Fruit fly (Drosophila melanogaster) whole organism, embryonic: Measurements from ENCODE around the gene CG14868.
A peak's percentile ranks its signal among the peaks of the same experiment; 100 is the strongest.

ENCODE experiments used
- Ada2b ChIP-seq: fragments of 200-800 bp; sonication (Bioruptor generic); IDR thresholded peaks from 2 replicates; pipeline ENCODE4 v1.3.6; 2022; ENCODE audit warnings: missing biosample characterization, missing genetic modification characterization
- B-H2 ChIP-seq: fragments of 200-800 bp; sonication (Bioruptor generic); optimal IDR thresholded peaks from 2 replicates; lab custom pipeline; 2018; ENCODE audit warnings: missing biosample characterization, mild to moderate bottlenecking, missing genetic modification characterization
- BtbVII ChIP-seq: fragments of 200-800 bp; sonication (Bioruptor generic); optimal IDR thresholded peaks from 3 replicates; lab custom pipeline; 2017; ENCODE audit warnings: missing biosample characterization, mild to moderate bottlenecking, missing genetic modification characterization
- CG10274 ChIP-seq: fragments of 200-800 bp; sonication (Bioruptor generic); optimal IDR thresholded peaks from 3 replicates; lab custom pipeline; 2017; ENCODE audit warnings: missing biosample characterization, mild to moderate bottlenecking, missing genetic modification characterization
- CG10366 ChIP-seq: fragments of 200-800 bp; sonication (Bioruptor generic); IDR thresholded peaks from 2 replicates; pipeline ENCODE4 v1.3.6; 2022; ENCODE audit warnings: missing biosample characterization, missing genetic modification characterization
- CG11398 ChIP-seq: fragments of 200-800 bp; sonication (Bioruptor generic); optimal IDR thresholded peaks from 2 replicates; lab custom pipeline; 2016; ENCODE audit warnings: missing biosample characterization, missing genetic modification characterization
- CG11560 ChIP-seq: fragments of 200-800 bp; sonication (Bioruptor generic); IDR thresholded peaks from 3 replicates; pipeline ENCODE4 v1.3.6; 2022; ENCODE audit warnings: missing biosample characterization, missing genetic modification characterization
- CG14441 ChIP-seq: fragments of 200-800 bp; sonication (Bioruptor generic); IDR thresholded peaks from 2 replicates; pipeline ENCODE4 v1.3.6; 2022; ENCODE audit warnings: missing biosample characterization, missing genetic modification characterization
- CG15011 ChIP-seq: fragments of 200-800 bp; sonication (Bioruptor generic); optimal IDR thresholded peaks from 3 replicates; lab custom pipeline; 2018; ENCODE audit warnings: missing biosample characterization, mild to moderate bottlenecking, missing genetic modification characterization
- CG15269 ChIP-seq: fragments of 200-800 bp; sonication (Bioruptor generic); optimal IDR thresholded peaks from 2 replicates; lab custom pipeline; 2018; ENCODE audit warnings: missing biosample characterization, mild to moderate bottlenecking, missing genetic modification characterization, moderate library complexity
- CG17328 ChIP-seq: fragments of 200-800 bp; sonication (Bioruptor generic); IDR thresholded peaks from 2 replicates; pipeline ENCODE4 v1.3.6; 2022; ENCODE audit warnings: missing biosample characterization, missing genetic modification characterization
- CG17802 ChIP-seq: fragments of 200-800 bp; sonication (Bioruptor generic); optimal IDR thresholded peaks from 2 replicates; lab custom pipeline; 2018; ENCODE audit warnings: missing biosample characterization, mild to moderate bottlenecking, missing genetic modification characterization, moderate library complexity
- CG17912 ChIP-seq: fragments of 200-800 bp; sonication (Bioruptor generic); optimal IDR thresholded peaks from 2 replicates; lab custom pipeline; 2018; ENCODE audit warnings: missing biosample characterization, mild to moderate bottlenecking, missing genetic modification characterization
- CG31388 ChIP-seq: fragments of 200-800 bp; sonication (Bioruptor generic); optimal IDR thresholded peaks from 2 replicates; lab custom pipeline; 2016; ENCODE audit warnings: missing biosample characterization, missing genetic modification characterization
- CG31441 ChIP-seq: fragments of 200-800 bp; sonication (Bioruptor generic); IDR thresholded peaks from 2 replicates; pipeline ENCODE4 v1.3.6; 2022; ENCODE audit warnings: missing biosample characterization, missing genetic modification characterization
- CG3407 ChIP-seq: fragments of 200-800 bp; sonication (Bioruptor generic); optimal IDR thresholded peaks from 2 replicates; lab custom pipeline; 2018; ENCODE audit warnings: missing biosample characterization, mild to moderate bottlenecking, missing genetic modification characterization
- CG3726 ChIP-seq: fragments of 200-800 bp; sonication (Bioruptor generic); IDR thresholded peaks from 3 replicates; pipeline ENCODE4, ENCODE4 v1.3.6; 2022; ENCODE audit warnings: missing biosample characterization, missing genetic modification characterization
- CG3838 ChIP-seq: fragments of 200-800 bp; sonication (Bioruptor generic); optimal IDR thresholded peaks from 3 replicates; lab custom pipeline; 2016; ENCODE audit warnings: missing biosample characterization, missing genetic modification characterization
- CG4820 ChIP-seq: fragments of 200-800 bp; sonication (Bioruptor generic); optimal IDR thresholded peaks from 3 replicates; lab custom pipeline; 2016; ENCODE audit warnings: missing biosample characterization, missing genetic modification characterization
- CG5953 ChIP-seq: fragments of 200-800 bp; sonication (Bioruptor generic); IDR thresholded peaks from 2 replicates; pipeline ENCODE4 v1.3.6; 2022; ENCODE audit warnings: missing biosample characterization, missing genetic modification characterization
- CG7372 ChIP-seq: fragments of 200-800 bp; sonication (Bioruptor generic); IDR thresholded peaks from 2 replicates; pipeline ENCODE4 v1.3.6; 2022; ENCODE audit warnings: missing biosample characterization, missing genetic modification characterization
- CG7786 ChIP-seq: fragments of 200-800 bp; sonication (Bioruptor generic); optimal IDR thresholded peaks from 2 replicates; lab custom pipeline; 2016; ENCODE audit warnings: missing biosample characterization, missing genetic modification characterization
- D19A ChIP-seq: fragments of 200-800 bp; optimal IDR thresholded peaks from 3 replicates; lab custom pipeline; 2019; ENCODE audit warnings: missing biosample characterization, mild to moderate bottlenecking, missing genetic modification characterization, moderate library complexity
- Dip2 ChIP-seq: fragments of 200-800 bp; sonication (Bioruptor generic); IDR thresholded peaks from 2 replicates; pipeline ENCODE4 v1.3.6; 2022; ENCODE audit warnings: missing biosample characterization, missing genetic modification characterization
- Dp ChIP-seq: fragments of 200-800 bp; sonication (Bioruptor generic); optimal IDR thresholded peaks from 2 replicates; lab custom pipeline; 2018; ENCODE audit warnings: missing biosample characterization, mild to moderate bottlenecking, missing genetic modification characterization, moderate library complexity
- Gsc ChIP-seq: fragments of 200-800 bp; sonication (Bioruptor generic); IDR thresholded peaks from 2 replicates; pipeline ENCODE4 v1.3.6; 2022; ENCODE audit warnings: missing biosample characterization, missing genetic modification characterization
- HHEX ChIP-seq: fragments of 200-800 bp; sonication (Bioruptor generic); optimal IDR thresholded peaks from 3 replicates; lab custom pipeline; 2017; ENCODE audit warnings: missing biosample characterization, mild to moderate bottlenecking, missing genetic modification characterization, missing genetic modification reagents
- Hmx ChIP-seq: fragments of 200-800 bp; sonication (Bioruptor generic); optimal IDR thresholded peaks from 2 replicates; lab custom pipeline; 2016; ENCODE audit warnings: missing biosample characterization, missing genetic modification characterization
- Mes4 ChIP-seq: fragments of 200-800 bp; sonication (Bioruptor generic); optimal IDR thresholded peaks from 2 replicates; lab custom pipeline; 2016; ENCODE audit warnings: missing biosample characterization, missing genetic modification characterization
- Myb ChIP-seq: fragments of 200-800 bp; sonication (Bioruptor generic); optimal IDR thresholded peaks from 2 replicates; lab custom pipeline; 2016; ENCODE audit warnings: missing biosample characterization, missing genetic modification characterization
- Opbp ChIP-seq: fragments of 200-800 bp; sonication (Bioruptor generic); IDR thresholded peaks from 3 replicates; pipeline ENCODE4 v1.3.6; 2022; ENCODE audit warnings: missing biosample characterization, missing genetic modification characterization; ENCODE audit not compliant: partially characterized antibody
- aop ChIP-seq: fragments of 200-800 bp; sonication (Bioruptor generic); IDR thresholded peaks from 2 replicates; pipeline ENCODE4 v1.3.6; 2022; ENCODE audit warnings: missing biosample characterization, missing genetic modification characterization
- br ChIP-seq: fragments of >200 bp; optimal IDR thresholded peaks from 2 replicates; lab custom pipeline; 2017
- cad ChIP-seq: fragments of >200 bp; optimal IDR thresholded peaks from 2 replicates; lab custom pipeline; 2017; ENCODE audit warnings: missing biosample characterization, missing genetic modification characterization
- ind ChIP-seq: fragments of 200-800 bp; sonication (Bioruptor generic); optimal IDR thresholded peaks from 3 replicates; lab custom pipeline; 2016; ENCODE audit warnings: missing biosample characterization, missing genetic modification characterization
- jumu ChIP-seq: fragments of 200-800 bp; sonication (Bioruptor generic); optimal IDR thresholded peaks from 3 replicates; lab custom pipeline; 2016; ENCODE audit warnings: missing biosample characterization, missing genetic modification characterization
- lab ChIP-seq: fragments of 200-800 bp; sonication (Bioruptor generic); optimal IDR thresholded peaks from 3 replicates; lab custom pipeline; 2017; ENCODE audit warnings: missing biosample characterization, missing genetic modification characterization, mild to moderate bottlenecking, moderate library complexity, missing genetic modification reagents
- maf-S ChIP-seq: fragments of 200-800 bp; sonication (Bioruptor generic); optimal IDR thresholded peaks from 2 replicates; lab custom pipeline; 2016; ENCODE audit warnings: missing biosample characterization, missing genetic modification characterization
- otp ChIP-seq: fragments of 200-800 bp; sonication (Bioruptor generic); IDR thresholded peaks from 3 replicates; pipeline ENCODE4, ENCODE4 v1.3.6; 2022; ENCODE audit warnings: missing biosample characterization, missing genetic modification characterization
- pum ChIP-seq: fragments of 200-800 bp; sonication (Bioruptor generic); optimal IDR thresholded peaks from 2 replicates; lab custom pipeline; 2016; ENCODE audit warnings: missing biosample characterization, missing genetic modification characterization
- row ChIP-seq: fragments of 200-800 bp; sonication (Bioruptor generic); IDR thresholded peaks from 3 replicates; pipeline ENCODE4 v1.3.6; 2022; ENCODE audit warnings: missing biosample characterization, missing genetic modification characterization
- sc ChIP-seq, 3 experiments: fragments of >200 bp in 2 of 3; fragments of 200-800 bp in 1 of 3; sonication (Bioruptor generic) in 1 of 3; optimal IDR thresholded peaks; 2 replicates in 2 of 3; 3 replicates in 1 of 3; lab custom pipeline; 2017; ENCODE audit warnings: mild to moderate bottlenecking in 1 of 3, missing biosample characterization in 1 of 3, missing genetic modification characterization in 1 of 3, missing genetic modification reagents in 1 of 3
- scrt ChIP-seq: fragments of 200-800 bp; sonication (Bioruptor generic); optimal IDR thresholded peaks from 2 replicates; lab custom pipeline; 2018; ENCODE audit warnings: missing biosample characterization, mild to moderate bottlenecking, missing genetic modification characterization, moderate library complexity
- sr ChIP-seq: fragments of 200-800 bp; sonication (Bioruptor generic); IDR thresholded peaks from 3 replicates; pipeline ENCODE4 v1.3.6; 2022; ENCODE audit warnings: missing biosample characterization, missing genetic modification characterization
- stwl ChIP-seq: fragments of 200-800 bp; sonication (Bioruptor generic); optimal IDR thresholded peaks from 3 replicates; lab custom pipeline; 2018; ENCODE audit warnings: missing biosample characterization, mild to moderate bottlenecking, missing genetic modification characterization, moderate library complexity
- tin ChIP-seq: fragments of 200-800 bp; sonication (Bioruptor generic); optimal IDR thresholded peaks from 3 replicates; lab custom pipeline; 2016; ENCODE audit warnings: missing biosample characterization, missing genetic modification characterization
- tll ChIP-seq, 2 experiments: fragments of 200-800 bp in 1 of 2; fragments of >200 bp in 1 of 2; sonication (Bioruptor generic) in 1 of 2; optimal IDR thresholded peaks; 2 replicates each; lab custom pipeline; 2017 to 2019; ENCODE audit warnings: missing biosample characterization in 2 of 2, missing genetic modification characterization in 2 of 2, mild to moderate bottlenecking in 1 of 2, moderate library complexity in 1 of 2
- toy ChIP-seq: fragments of 200-800 bp; sonication (Bioruptor generic); IDR thresholded peaks from 2 replicates; pipeline ENCODE4 v1.3.6; 2022; ENCODE audit warnings: missing biosample characterization, missing genetic modification characterization
- wdn ChIP-seq: fragments of 200-800 bp; sonication (Bioruptor generic); IDR thresholded peaks from 2 replicates; pipeline ENCODE4 v1.3.6; 2022; ENCODE audit warnings: missing biosample characterization, missing genetic modification characterization
- zfh2 ChIP-seq: fragments of 200-800 bp; sonication (Bioruptor generic); optimal IDR thresholded peaks from 2 replicates; lab custom pipeline; 2016; ENCODE audit warnings: missing biosample characterization, missing genetic modification characterization

The CG14868 gene

dm6 chr3R:15356645-15357431, 12.9 kb downstream of the CG14868 start, which contains the start of the genes Atg4b and Hibch (continued):
- no peak for TF ChIP-seq Dip2 (GFP tag; lab: Robert Waterston, UW)
- peak; percentile 23 for TF ChIP-seq CG17802 (tag; lab: Kevin White, UChicago)
- TF ChIP-seq lab: no peak
- TF ChIP-seq otp (GFP tag; lab: Robert Waterston, UW): no peak
- no peak for TF ChIP-seq Hmx
- TF ChIP-seq Opbp (GFP tag; lab: Robert Waterston, UW): no peak
- peak; percentile 85 for TF ChIP-seq CG15269 (tag; lab: Kevin White, UChicago)
- peak; percentile 79 for TF ChIP-seq Ada2b (GFP tag; lab: Robert Waterston, UW)
- peak; percentile 74 for TF ChIP-seq CG10366
- TF ChIP-seq CG3726: peak; percentile 69; the same call in 2 of the 3 replicates
- TF ChIP-seq CG17912: no peak
- peak; percentile 87 for TF ChIP-seq ind (GFP tag; lab: Kevin White, UChicago)
- peak; percentile 81 for TF ChIP-seq HHEX (GFP tag; lab: Kevin White, UChicago)
- TF ChIP-seq toy (GFP tag; lab: Robert Waterston, UW): peak; percentile 50; the same call in 1 of the 2 replicates
- TF ChIP-seq br (lab: Kevin White, UChicago): no peak
- peak; percentile 76 for TF ChIP-seq CG4820 (GFP tag; lab: Kevin White, UChicago)
- no peak for TF ChIP-seq sc (optimal IDR thresholded peaks at IDR 0.05; lab: Kevin White, UChicago)
- no peak for TF ChIP-seq sc (GFP tag; optimal IDR thresholded peaks at IDR 0.05; lab: Kevin White, UChicago)
- TF ChIP-seq scrt (GFP tag; lab: Kevin White, UChicago): peak; percentile 78
- TF ChIP-seq CG11398 (GFP tag; lab: Kevin White, UChicago): no peak
- peak; percentile 5 for TF ChIP-seq Dp (GFP tag; lab: Kevin White, UChicago)
- no peak for TF ChIP-seq D19A (tag; lab: Kevin White, UChicago)
- TF ChIP-seq Gsc (GFP tag; lab: Robert Waterston, UW): 0 out of 2 replicates have a peak, but pooled peaks have one; percentile 41
- TF ChIP-seq CG7372 (GFP tag; lab: Robert Waterston, UW): peak; percentile 84
- peak; percentile 84 for TF ChIP-seq BtbVII (GFP tag; lab: Kevin White, UChicago)
- no peak for TF ChIP-seq sr
- peak; percentile 56; the same call in 1 of the 2 replicates for TF ChIP-seq CG5953 (GFP tag; lab: Robert Waterston, UW)
- TF ChIP-seq CG31388: peak; percentile 54
- TF ChIP-seq zfh2 (GFP tag; lab: Kevin White, UChicago): peak; percentile 69
- TF ChIP-seq wdn: peak; percentile 79
- no peak for TF ChIP-seq CG7786 (GFP tag; lab: Kevin White, UChicago)
- TF ChIP-seq CG31441 (GFP tag; lab: Robert Waterston, UW): peak; percentile 93
- TF ChIP-seq CG17328 (GFP tag; lab: Robert Waterston, UW): no peak; the same call in 1 of the 2 replicates
- peak; percentile 44 for TF ChIP-seq CG10274
- TF ChIP-seq CG3838 (GFP tag; lab: Kevin White, UChicago): no peak
- TF ChIP-seq CG15011 (GFP tag; lab: Kevin White, UChicago): no peak
- TF ChIP-seq Myb (GFP tag; lab: Kevin White, UChicago): peak; percentile 15
- peak; percentile 51 for TF ChIP-seq stwl (tag; lab: Kevin White, UChicago)
- peak; percentile 34 for TF ChIP-seq jumu (GFP tag; lab: Kevin White, UChicago)
- TF ChIP-seq row (GFP tag; lab: Robert Waterston, UW): peak; percentile 97
- TF ChIP-seq B-H2: peak; percentile 88
- peak in 1 of 2 experiments; percentile 10 for TF ChIP-seq tll (GFP tag; optimal IDR thresholded peaks at IDR 0.05; lab: Kevin White, UChicago)
- peak; percentile 9 for TF ChIP-seq pum (GFP tag; lab: Kevin White, UChicago)
- TF ChIP-seq CG3407 (GFP tag; lab: Kevin White, UChicago): peak; percentile 58
- TF ChIP-seq cad (GFP tag; lab: Kevin White, UChicago): no peak
- TF ChIP-seq tin: peak; percentile 84
- peak; percentile 49; the same call in 2 of the 3 replicates for TF ChIP-seq CG11560
- peak; percentile 78 for TF ChIP-seq CG14441
- peak; percentile 97 for TF ChIP-seq aop (GFP tag; lab: Robert Waterston, UW)
- TF ChIP-seq maf-S (GFP tag; lab: Kevin White, UChicago): no peak
- TF ChIP-seq Mes4 (GFP tag; lab: Kevin White, UChicago): no peak
